Worm (Caenorhabditis elegans) whole organism, midembryonic: ENCODE data around the gene col-38.

Experiments used
- T22C8.4 ChIP-seq: fragments of 200-800 bp; sonication (Bioruptor generic); IDR thresholded peaks from 2 replicates; pipeline ENCODE4 v1.3.6; 2022; ENCODE audit warnings: missing genetic modification characterization, missing compliant biosample characterization
- cog-1 ChIP-seq: sonication (generic microtip); optimal IDR thresholded peaks from 2 replicates; lab custom pipeline; 2016; ENCODE audit warnings: missing genetic modification characterization, missing compliant biosample characterization
- flt-1 ChIP-seq: fragments of 200-800 bp; sonication (Bioruptor generic); IDR thresholded peaks from 2 replicates; pipeline ENCODE4 v1.3.6; 2022; ENCODE audit warnings: missing genetic modification characterization, missing compliant biosample characterization
- klf-2 ChIP-seq: fragments of 200-800 bp; sonication (Bioruptor generic); conservative IDR thresholded peaks from 2 replicates; pipeline ENCODE4 v1.3.6; 2022; ENCODE audit warnings: missing genetic modification reagents, missing genetic modification characterization, missing compliant biosample characterization
- med-1 ChIP-seq: sonication (generic microtip); optimal IDR thresholded peaks from 2 replicates; lab custom pipeline; 2017; ENCODE audit warnings: missing genetic modification characterization, mild to moderate bottlenecking, missing compliant biosample characterization, antibody characterized with exemption, missing genetic modification reagents; ENCODE audit not compliant: insufficient read depth
- ref-1 ChIP-seq: fragments of 200-800 bp; sonication (Bioruptor generic); conservative IDR thresholded peaks from 2 replicates; pipeline ENCODE4 v1.3.6; 2022; ENCODE audit warnings: missing genetic modification reagents, missing genetic modification characterization, missing compliant biosample characterization
- tab-1 ChIP-seq: fragments of 200-800 bp; sonication (Bioruptor generic); IDR thresholded peaks from 2 replicates; pipeline ENCODE4 v1.3.6; 2022; ENCODE audit warnings: missing genetic modification characterization, missing compliant biosample characterization
- ztf-23 ChIP-seq: fragments of 200-800 bp; sonication (Bioruptor generic); IDR thresholded peaks from 2 replicates; pipeline ENCODE4 v1.3.6; 2022; ENCODE audit warnings: missing genetic modification reagents, missing genetic modification characterization, missing compliant biosample characterization

ce11 chrII:8588442-8588841 lies 19.6 kb upstream of the col-38 start:
- TF ChIP-seq flt-1 (GFP tag; lab: Robert Waterston, UW) (no peak), cog-1 (no peak), tab-1 (no peak), ref-1 (no peak), T22C8.4 (GFP tag; lab: Robert Waterston, UW) (no peak), med-1 (no peak), ztf-23 (no peak), klf-2 (GFP tag; lab: Robert Waterston, UW) (no peak)
